Fruit fly (Drosophila melanogaster) whole organism, pupa: Measurements from ENCODE around the gene CG5455.

Experiments
- CG10348 ChIP-seq: fragments of 200-800 bp; sonication (Bioruptor generic); IDR thresholded peaks from 2 replicates; pipeline ENCODE4 v1.3.6; 2022; ENCODE audit warnings: missing biosample characterization, missing genetic modification characterization
- CG12605 ChIP-seq: fragments of 200-800 bp; sonication (Bioruptor generic); IDR thresholded peaks from 2 replicates; pipeline ENCODE4 v1.3.6; 2022; ENCODE audit warnings: missing biosample characterization, missing genetic modification characterization
- CG9948 ChIP-seq: fragments of 200-800 bp; sonication (Bioruptor generic); optimal IDR thresholded peaks from 2 replicates; lab custom pipeline; 2018; ENCODE audit warnings: missing biosample characterization, mild to moderate bottlenecking, missing genetic modification characterization, moderate library complexity
- Pif1A ChIP-seq: fragments of 200-800 bp; sonication (Bioruptor generic); optimal IDR thresholded peaks from 3 replicates; lab custom pipeline; 2016; ENCODE audit warnings: missing biosample characterization, missing genetic modification characterization
- rn ChIP-seq: fragments of 200-800 bp; sonication (Bioruptor generic); IDR thresholded peaks from 2 replicates; pipeline ENCODE4 v1.3.6; 2022; ENCODE audit warnings: missing biosample characterization, missing genetic modification characterization

- TF ChIP-seq CG9948 (tag; lab: Kevin White, UChicago) (no peak), CG12605 (peak; percentile 54; the same call in 1 of the 2 replicates), rn (GFP tag; lab: Robert Waterston, UW) (no peak), CG10348 (no peak), Pif1A (GFP tag; lab: Kevin White, UChicago) (peak; percentile 49)
Observed at dm6 chr3R:26464370-26464769, 3.0 kb downstream of the CG5455 start.
